Fruit fly (Drosophila melanogaster) whole organism, embryonic: Measurements from ENCODE around the gene RpS5b.

Experiments used
- Aef1 ChIP-seq: fragments of 200-800 bp; sonication (Bioruptor generic); IDR thresholded peaks from 3 replicates; pipeline ENCODE4 v1.3.6; 2022; ENCODE audit warnings: missing biosample characterization, missing genetic modification characterization
- Antp ChIP-seq: fragments of 200-800 bp; sonication (Bioruptor generic); optimal IDR thresholded peaks from 3 replicates; lab custom pipeline; 2016; ENCODE audit warnings: missing biosample characterization, missing genetic modification characterization
- CG10209 ChIP-seq: fragments of 200-800 bp; sonication (Bioruptor generic); optimal IDR thresholded peaks from 3 replicates; lab custom pipeline; 2017; ENCODE audit warnings: missing biosample characterization, mild to moderate bottlenecking, missing genetic modification characterization, missing genetic modification reagents
- CG10431 ChIP-seq: fragments of 200-800 bp; sonication (Bioruptor generic); optimal IDR thresholded peaks from 3 replicates; lab custom pipeline; 2018; ENCODE audit warnings: missing biosample characterization, mild to moderate bottlenecking, missing genetic modification characterization
- CG10565 ChIP-seq: fragments of 200-800 bp; sonication (Bioruptor generic); optimal IDR thresholded peaks from 3 replicates; lab custom pipeline; 2016; ENCODE audit warnings: missing biosample characterization, mild to moderate bottlenecking, missing genetic modification characterization
- CG11398 ChIP-seq: fragments of 200-800 bp; sonication (Bioruptor generic); optimal IDR thresholded peaks from 2 replicates; lab custom pipeline; 2016; ENCODE audit warnings: missing biosample characterization, missing genetic modification characterization
- CG12942 ChIP-seq: fragments of 200-800 bp; sonication (Bioruptor generic); optimal IDR thresholded peaks from 3 replicates; lab custom pipeline; 2016; ENCODE audit warnings: missing biosample characterization, missing genetic modification characterization
- CG15601 ChIP-seq: fragments of 200-800 bp; sonication (Bioruptor generic); optimal IDR thresholded peaks from 3 replicates; lab custom pipeline; 2019; ENCODE audit warnings: missing biosample characterization, mild to moderate bottlenecking, missing genetic modification characterization, moderate library complexity
- CG16815 ChIP-seq: fragments of 200-800 bp; sonication (Bioruptor generic); optimal IDR thresholded peaks from 3 replicates; lab custom pipeline; 2017; ENCODE audit warnings: missing biosample characterization, mild to moderate bottlenecking, missing genetic modification characterization
- CG17385 ChIP-seq: fragments of 200-800 bp; sonication (Bioruptor generic); optimal IDR thresholded peaks from 3 replicates; lab custom pipeline; 2018; ENCODE audit warnings: missing biosample characterization, mild to moderate bottlenecking, missing genetic modification characterization
- CG17802 ChIP-seq: fragments of 200-800 bp; sonication (Bioruptor generic); optimal IDR thresholded peaks from 2 replicates; lab custom pipeline; 2018; ENCODE audit warnings: missing biosample characterization, mild to moderate bottlenecking, missing genetic modification characterization, moderate library complexity
- CG17912 ChIP-seq: fragments of 200-800 bp; sonication (Bioruptor generic); optimal IDR thresholded peaks from 2 replicates; lab custom pipeline; 2018; ENCODE audit warnings: missing biosample characterization, mild to moderate bottlenecking, missing genetic modification characterization
- CG2199 ChIP-seq: fragments of 200-800 bp; sonication (Bioruptor generic); IDR thresholded peaks from 3 replicates; pipeline ENCODE4 v1.3.6; 2022; ENCODE audit warnings: missing biosample characterization, missing genetic modification characterization
- CG31441 ChIP-seq: fragments of 200-800 bp; sonication (Bioruptor generic); IDR thresholded peaks from 2 replicates; pipeline ENCODE4 v1.3.6; 2022; ENCODE audit warnings: missing biosample characterization, missing genetic modification characterization
- CG34422 ChIP-seq: fragments of 200-800 bp; sonication (Bioruptor generic); IDR thresholded peaks from 3 replicates; pipeline ENCODE4 v1.3.6; 2022; ENCODE audit warnings: missing biosample characterization, missing genetic modification characterization
- CG4730 ChIP-seq: fragments of 200-800 bp; sonication (Bioruptor generic); IDR thresholded peaks from 2 replicates; pipeline ENCODE4 v1.3.6; 2022; ENCODE audit warnings: missing biosample characterization, missing genetic modification characterization
- CG6254 ChIP-seq: fragments of 200-800 bp; sonication (Bioruptor generic); optimal IDR thresholded peaks from 3 replicates; lab custom pipeline; 2017; ENCODE audit warnings: mild to moderate bottlenecking, missing biosample characterization, missing genetic modification reagents, missing genetic modification characterization
- CG6272 ChIP-seq: fragments of 200-800 bp; sonication (Bioruptor generic); IDR thresholded peaks from 2 replicates; pipeline ENCODE4 v1.3.6; 2022; ENCODE audit warnings: missing biosample characterization, missing genetic modification characterization
- CG6654 ChIP-seq: fragments of 200-800 bp; sonication (Bioruptor generic); optimal IDR thresholded peaks from 2 replicates; lab custom pipeline; 2017; ENCODE audit warnings: missing biosample characterization, mild to moderate bottlenecking, missing genetic modification characterization
- CG6791 ChIP-seq: fragments of 200-800 bp; sonication (Bioruptor generic); IDR thresholded peaks from 3 replicates; pipeline ENCODE4 v1.3.6; 2022; ENCODE audit warnings: missing biosample characterization, missing genetic modification characterization; ENCODE audit not compliant: partially characterized antibody
- CG7372 ChIP-seq: fragments of 200-800 bp; sonication (Bioruptor generic); IDR thresholded peaks from 2 replicates; pipeline ENCODE4 v1.3.6; 2022; ENCODE audit warnings: missing biosample characterization, missing genetic modification characterization
- CG7786 ChIP-seq: fragments of 200-800 bp; sonication (Bioruptor generic); optimal IDR thresholded peaks from 2 replicates; lab custom pipeline; 2016; ENCODE audit warnings: missing biosample characterization, missing genetic modification characterization
- CG7839 ChIP-seq: fragments of 200-800 bp; sonication (Bioruptor generic); optimal IDR thresholded peaks from 3 replicates; lab custom pipeline; 2018; ENCODE audit warnings: missing biosample characterization, mild to moderate bottlenecking, missing genetic modification characterization, moderate library complexity
- CG7963 ChIP-seq: fragments of 200-800 bp; sonication (Bioruptor generic); IDR thresholded peaks from 3 replicates; pipeline ENCODE4 v1.3.6; 2022; ENCODE audit warnings: missing biosample characterization, missing genetic modification characterization; ENCODE audit not compliant: partially characterized antibody
- CTCF ChIP-seq: fragments of 200-800 bp; sonication (Bioruptor generic); optimal IDR thresholded peaks from 2 replicates; lab custom pipeline; 2017; ENCODE audit warnings: missing biosample characterization, mild to moderate bottlenecking, missing genetic modification characterization, moderate library complexity
- CoRest ChIP-seq: fragments of 200-800 bp; sonication (Bioruptor generic); optimal IDR thresholded peaks from 3 replicates; lab custom pipeline; 2018; ENCODE audit warnings: missing biosample characterization, mild to moderate bottlenecking, missing genetic modification characterization, moderate library complexity
- E2f2 ChIP-seq: fragments of 200-800 bp; sonication (Bioruptor generic); IDR thresholded peaks from 2 replicates; pipeline ENCODE4 v1.3.6; 2022; ENCODE audit warnings: missing biosample characterization, missing genetic modification characterization
- HmgZ ChIP-seq: fragments of 200-800 bp; sonication (Bioruptor generic); optimal IDR thresholded peaks from 2 replicates; lab custom pipeline; 2018; ENCODE audit warnings: missing biosample characterization, mild to moderate bottlenecking, missing genetic modification characterization
- MTF-1 ChIP-seq: fragments of 200-800 bp; sonication (Bioruptor generic); optimal IDR thresholded peaks from 2 replicates; lab custom pipeline; 2018; ENCODE audit warnings: missing biosample characterization, mild to moderate bottlenecking, missing genetic modification characterization, borderline replicate concordance
- NC2α ChIP-seq: fragments of 200-800 bp; sonication (Bioruptor generic); optimal IDR thresholded peaks from 2 replicates; lab custom pipeline; 2016; ENCODE audit warnings: missing biosample characterization, missing genetic modification characterization
- NK7.1 ChIP-seq: fragments of 200-800 bp; sonication (Bioruptor generic); optimal IDR thresholded peaks from 3 replicates; lab custom pipeline; 2016; ENCODE audit warnings: missing biosample characterization, missing genetic modification characterization
- Neu2 ChIP-seq: fragments of 200-800 bp; sonication (Bioruptor generic); optimal IDR thresholded peaks from 3 replicates; lab custom pipeline; 2016; ENCODE audit warnings: missing biosample characterization, missing genetic modification characterization, borderline replicate concordance
- Sox100B ChIP-seq: fragments of 200-800 bp; sonication (Bioruptor generic); optimal IDR thresholded peaks from 3 replicates; lab custom pipeline; 2018; ENCODE audit warnings: missing biosample characterization, mild to moderate bottlenecking, missing genetic modification characterization
- Spps ChIP-seq: fragments of 200-800 bp; sonication (Bioruptor generic); optimal IDR thresholded peaks from 2 replicates; lab custom pipeline; 2018; ENCODE audit warnings: missing biosample characterization, mild to moderate bottlenecking, missing genetic modification characterization
- ash1 ChIP-seq: fragments of 200-800 bp; sonication (Bioruptor generic); optimal IDR thresholded peaks from 2 replicates; lab custom pipeline; 2018; ENCODE audit warnings: missing biosample characterization, mild to moderate bottlenecking, missing genetic modification characterization
- crc ChIP-seq: fragments of 200-800 bp; sonication (Bioruptor generic); optimal IDR thresholded peaks from 2 replicates; lab custom pipeline; 2016; ENCODE audit warnings: missing biosample characterization, missing genetic modification characterization
- crp ChIP-seq, 2 experiments: fragments of 200-800 bp; sonication (Bioruptor generic); optimal IDR thresholded peaks; 2 replicates in 1 of 2; 3 replicates in 1 of 2; lab custom pipeline; 2017; ENCODE audit warnings: missing biosample characterization in 2 of 2, missing genetic modification characterization in 2 of 2, mild to moderate bottlenecking in 1 of 2, moderate library complexity in 1 of 2
- dpn ChIP-seq, 2 experiments: fragments of 200-800 bp; sonication (Bioruptor generic); optimal IDR thresholded peaks; 3 replicates each; lab custom pipeline; 2016; ENCODE audit warnings: missing biosample characterization in 2 of 2, missing genetic modification characterization in 2 of 2
- esg ChIP-seq: fragments of 200-800 bp; sonication (Bioruptor generic); conservative IDR thresholded peaks from 2 replicates; pipeline ENCODE4 v1.3.6; 2022; ENCODE audit warnings: missing biosample characterization, missing genetic modification characterization
- fd102C ChIP-seq: fragments of 200-800 bp; sonication (Bioruptor generic); optimal IDR thresholded peaks from 2 replicates; lab custom pipeline; 2018; ENCODE audit warnings: missing biosample characterization, mild to moderate bottlenecking, missing genetic modification characterization, moderate library complexity
- pb ChIP-seq: fragments of 200-800 bp; sonication (Bioruptor generic); optimal IDR thresholded peaks from 3 replicates; lab custom pipeline; 2016; ENCODE audit warnings: missing biosample characterization, missing genetic modification characterization
- pfk ChIP-seq: fragments of 200-800 bp; sonication (Bioruptor generic); optimal IDR thresholded peaks from 2 replicates; lab custom pipeline; 2018; ENCODE audit warnings: missing biosample characterization, mild to moderate bottlenecking, missing genetic modification characterization, moderate library complexity
- sim ChIP-seq: fragments of 200-800 bp; sonication (Bioruptor generic); IDR thresholded peaks from 2 replicates; pipeline ENCODE4 v1.3.6; 2022; ENCODE audit warnings: missing biosample characterization, missing genetic modification characterization
- sr ChIP-seq: fragments of 200-800 bp; sonication (Bioruptor generic); IDR thresholded peaks from 3 replicates; pipeline ENCODE4 v1.3.6; 2022; ENCODE audit warnings: missing biosample characterization, missing genetic modification characterization
- tio ChIP-seq: fragments of 200-800 bp; sonication (Bioruptor generic); optimal IDR thresholded peaks from 2 replicates; lab custom pipeline; 2017; ENCODE audit warnings: missing biosample characterization, missing genetic modification characterization, inconsistent platforms
- trem ChIP-seq: fragments of 200-800 bp; optimal IDR thresholded peaks from 3 replicates; lab custom pipeline; 2019; ENCODE audit warnings: missing biosample characterization, mild to moderate bottlenecking, missing genetic modification characterization, moderate library complexity
- ttk ChIP-seq: fragments of 200-800 bp; sonication (Bioruptor generic); IDR thresholded peaks from 2 replicates; pipeline ENCODE4 v2.1.2; 2022; ENCODE audit warnings: missing biosample characterization, missing genetic modification characterization
- tup ChIP-seq: fragments of 200-800 bp; sonication (Bioruptor generic); optimal IDR thresholded peaks from 2 replicates; lab custom pipeline; 2016; ENCODE audit warnings: missing biosample characterization, mild to moderate bottlenecking, missing genetic modification characterization, moderate library complexity
- vfl ChIP-seq: fragments of 200-800 bp; sonication (Bioruptor generic); optimal IDR thresholded peaks from 2 replicates; lab custom pipeline; 2016; ENCODE audit warnings: missing biosample characterization, missing genetic modification characterization
- vvl ChIP-seq: fragments of 200-800 bp; sonication (Bioruptor generic); IDR thresholded peaks from 2 replicates; pipeline ENCODE4 v1.3.6; 2022; ENCODE audit warnings: missing biosample characterization, missing genetic modification characterization
- wek ChIP-seq: fragments of 200-800 bp; sonication (Bioruptor generic); optimal IDR thresholded peaks from 3 replicates; lab custom pipeline; 2018; ENCODE audit warnings: missing biosample characterization, mild to moderate bottlenecking, missing genetic modification characterization, moderate library complexity

Gene RpS5b

DNA sequence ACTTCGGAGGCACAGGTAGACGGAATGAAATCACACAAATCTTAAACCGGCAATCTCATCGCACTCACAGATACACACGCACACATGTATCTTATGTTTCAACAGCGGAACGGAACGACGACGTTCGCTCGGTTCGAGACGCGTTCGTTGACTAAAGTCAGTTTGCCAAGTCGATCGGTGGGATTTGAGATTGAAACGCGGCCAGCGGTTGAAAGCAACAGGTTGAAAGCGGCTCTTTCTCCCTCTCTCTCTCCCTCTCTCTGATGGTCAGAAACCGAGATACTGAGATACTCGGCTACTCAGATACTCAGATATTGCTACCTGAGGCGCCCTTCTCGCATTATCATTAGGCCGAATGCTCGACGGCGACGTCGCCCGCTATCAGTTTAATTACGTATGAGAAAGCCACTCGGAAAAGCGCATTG is 47.6 kb downstream of the RpS5b start (continued):
- TF ChIP-seq CG7786 = no peak
- TF ChIP-seq esg = no peak
- TF ChIP-seq CG6254 (GFP tag; lab: Kevin White, UChicago) = peak; percentile 51
- no peak for TF ChIP-seq Neu2 (GFP tag; lab: Kevin White, UChicago)
- no peak for TF ChIP-seq sim (GFP tag; lab: Robert Waterston, UW)
- TF ChIP-seq CG17385 = peak; percentile 68
- 0 out of 3 replicates have a peak, but pooled peaks have one; percentile 16 for TF ChIP-seq CG6791
- peak; percentile 67 for TF ChIP-seq CG10431
- TF ChIP-seq crp (GFP tag; optimal IDR thresholded peaks at IDR 0.05; lab: Kevin White, UChicago) = no peak
- TF ChIP-seq tup (GFP tag; lab: Kevin White, UChicago) = no peak
- TF ChIP-seq vvl = 0 out of 2 replicates have a peak, but pooled peaks have one; percentile 84
- no peak for TF ChIP-seq CG10209
- no peak for TF ChIP-seq NK7.1 (GFP tag; lab: Kevin White, UChicago)
- peak; percentile 20 for TF ChIP-seq CG7839 (tag; lab: Kevin White, UChicago)
- no peak for TF ChIP-seq CoRest (tag; lab: Kevin White, UChicago)
- TF ChIP-seq trem (tag; lab: Kevin White, UChicago) = peak; percentile 13
- TF ChIP-seq CG12942 = no peak
- TF ChIP-seq CG10565 (GFP tag; lab: Kevin White, UChicago) = no peak
- TF ChIP-seq pfk (GFP tag; lab: Kevin White, UChicago) = peak; percentile 85
- no peak for TF ChIP-seq CG11398 (GFP tag; lab: Kevin White, UChicago)
- no peak for TF ChIP-seq Antp (GFP tag; lab: Kevin White, UChicago)
- peak; percentile 100 for TF ChIP-seq CG15601 (tag; lab: Kevin White, UChicago)
- no peak for TF ChIP-seq CG17802 (tag; lab: Kevin White, UChicago)
- no peak for TF ChIP-seq CG4730 (GFP tag; lab: Robert Waterston, UW)
- TF ChIP-seq pb (GFP tag; lab: Kevin White, UChicago) = peak; percentile 41
- no peak for TF ChIP-seq ttk
- no peak for TF ChIP-seq Aef1 (GFP tag; lab: Robert Waterston, UW)
- peak; percentile 59 for TF ChIP-seq wek (GFP tag; lab: Kevin White, UChicago)
- no peak; the same call in 1 of the 2 replicates for TF ChIP-seq CG31441 (GFP tag; lab: Robert Waterston, UW)
- no peak for TF ChIP-seq tio
- TF ChIP-seq CG7963 (GFP tag; lab: Robert Waterston, UW) = no peak
- TF ChIP-seq CG7372 (GFP tag; lab: Robert Waterston, UW) = no peak
- TF ChIP-seq CTCF (GFP tag; lab: Kevin White, UChicago) = no peak
- TF ChIP-seq vfl (GFP tag; lab: Kevin White, UChicago) = peak; percentile 66
- TF ChIP-seq CG6654 (GFP tag; lab: Kevin White, UChicago) = no peak
- TF ChIP-seq crc (GFP tag; lab: Kevin White, UChicago) = no peak
- TF ChIP-seq NC2α (GFP tag; lab: Kevin White, UChicago) = no peak
- no peak for TF ChIP-seq CG6272 (GFP tag; lab: Robert Waterston, UW)
- no peak for TF ChIP-seq fd102C
- no peak for TF ChIP-seq CG17912 (GFP tag; lab: Kevin White, UChicago)
- TF ChIP-seq CG2199 (GFP tag; lab: Robert Waterston, UW) = peak; percentile 92; the same call in 1 of the 3 replicates
- no peak for TF ChIP-seq sr (GFP tag; lab: Robert Waterston, UW)
- peak; percentile 31; the same call in 1 of the 2 replicates for TF ChIP-seq E2f2 (GFP tag; lab: Robert Waterston, UW)
- peak; percentile 71 for TF ChIP-seq HmgZ (tag; lab: Kevin White, UChicago)
- TF ChIP-seq dpn (GFP tag; optimal IDR thresholded peaks at IDR 0.05; lab: Kevin White, UChicago) = peak; percentile 19 to 36
- TF ChIP-seq CG16815 = no peak
- TF ChIP-seq Sox100B (GFP tag; lab: Kevin White, UChicago) = no peak
- no peak for TF ChIP-seq CG34422 (GFP tag; lab: Robert Waterston, UW)
- peak; percentile 17 for TF ChIP-seq MTF-1 (GFP tag; lab: Kevin White, UChicago)
- no peak for TF ChIP-seq ash1 (GFP tag; lab: Kevin White, UChicago)
- TF ChIP-seq Spps = peak; percentile 10
